Fruit fly (Drosophila melanogaster) whole organism, wandering third instar larva: Measurements from ENCODE around the gene kuk.

ENCODE experiments used
- Abd-B ChIP-seq: fragments of >200 bp; optimal IDR thresholded peaks from 2 replicates; lab custom pipeline; 2017; ENCODE audit warnings: missing biosample characterization, missing genetic modification characterization
- CG32264 ChIP-seq: fragments of 200-800 bp; sonication (Bioruptor generic); optimal IDR thresholded peaks from 2 replicates; lab custom pipeline; 2016; ENCODE audit warnings: missing biosample characterization, missing genetic modification characterization
- CG9705 ChIP-seq: fragments of 200-800 bp; sonication (Bioruptor generic); optimal IDR thresholded peaks from 2 replicates; lab custom pipeline; 2018; ENCODE audit warnings: missing biosample characterization, mild to moderate bottlenecking, missing genetic modification characterization
- CrebA ChIP-seq: fragments of 200-800 bp; sonication (Bioruptor generic); optimal IDR thresholded peaks from 2 replicates; lab custom pipeline; 2016; ENCODE audit warnings: missing biosample characterization, mild to moderate bottlenecking, missing genetic modification characterization, borderline replicate concordance
- Dfd ChIP-seq: fragments of >200 bp; optimal IDR thresholded peaks from 2 replicates; lab custom pipeline; 2017; ENCODE audit warnings: missing biosample characterization, missing genetic modification characterization
- Dif ChIP-seq: fragments of 200-275, 200-300 bp; sonication (Bioruptor generic); optimal IDR thresholded peaks from 2 replicates; lab custom pipeline; 2018; ENCODE audit warnings: missing biosample characterization, missing genetic modification characterization; ENCODE audit not compliant: partially characterized antibody
- GATAd ChIP-seq: sonication (Bioruptor generic); optimal IDR thresholded peaks from 2 replicates; lab custom pipeline; 2016; ENCODE audit warnings: missing biosample characterization, missing genetic modification characterization
- HLH106 ChIP-seq: fragments of 200-800 bp; optimal IDR thresholded peaks from 3 replicates; lab custom pipeline; 2019; ENCODE audit warnings: missing biosample characterization, mild to moderate bottlenecking, missing genetic modification characterization, moderate library complexity
- Hnf4 ChIP-seq: fragments of 200-800 bp; sonication (Bioruptor generic); optimal IDR thresholded peaks from 2 replicates; lab custom pipeline; 2016; ENCODE audit warnings: missing biosample characterization, mild to moderate bottlenecking, missing genetic modification characterization
- Hr78 ChIP-seq: fragments of >200 bp; optimal IDR thresholded peaks from 2 replicates; lab custom pipeline; 2017; ENCODE audit warnings: missing biosample characterization, missing genetic modification characterization
- Hr83 ChIP-seq: fragments of 200-300 bp; sonication (Bioruptor generic); optimal IDR thresholded peaks from 2 replicates; lab custom pipeline; 2016; ENCODE audit warnings: missing biosample characterization, mild to moderate bottlenecking, missing genetic modification characterization, moderate library complexity; ENCODE audit not compliant: poor library complexity, severe bottlenecking
- Jra ChIP-seq: sonication (Bioruptor generic); optimal IDR thresholded peaks from 2 replicates; lab custom pipeline; 2016; ENCODE audit warnings: missing biosample characterization, missing genetic modification characterization
- Mio ChIP-seq: sonication (Bioruptor generic); optimal IDR thresholded peaks from 2 replicates; lab custom pipeline; 2016; ENCODE audit warnings: missing biosample characterization, missing genetic modification characterization
- Myc ChIP-seq: fragments of >200 bp; optimal IDR thresholded peaks from 2 replicates; lab custom pipeline; 2017
- N ChIP-seq: fragments of >200 bp; optimal IDR thresholded peaks from 2 replicates; lab custom pipeline; 2018; ENCODE audit warnings: missing biosample characterization, missing external identifiers, missing genetic modification characterization
- OdsH ChIP-seq: fragments of 200-800 bp; sonication (Bioruptor generic); optimal IDR thresholded peaks from 2 replicates; lab custom pipeline; 2016; ENCODE audit warnings: missing biosample characterization, mild to moderate bottlenecking, missing genetic modification characterization
- Rel ChIP-seq, 2 experiments: fragments of 200-800 bp; sonication (Bioruptor generic) in 1 of 2; optimal IDR thresholded peaks; 2 replicates in 1 of 2; 3 replicates in 1 of 2; lab custom pipeline; 2016 to 2019; ENCODE audit warnings: mild to moderate bottlenecking in 2 of 2, missing biosample characterization in 2 of 2, missing genetic modification characterization in 2 of 2, moderate library complexity in 1 of 2
- Sp1 ChIP-seq: fragments of 200-800 bp; sonication (Bioruptor generic); optimal IDR thresholded peaks from 3 replicates; lab custom pipeline; 2019; ENCODE audit warnings: missing biosample characterization, mild to moderate bottlenecking, missing genetic modification characterization, moderate library complexity
- Vsx2 ChIP-seq: fragments of 200-300, 225-300 bp; sonication (Bioruptor generic); optimal IDR thresholded peaks from 2 replicates; lab custom pipeline; 2018; ENCODE audit warnings: missing biosample characterization, missing genetic modification characterization; ENCODE audit not compliant: partially characterized antibody
- br ChIP-seq: fragments of 200-800 bp; sonication (Bioruptor generic); optimal IDR thresholded peaks from 2 replicates; lab custom pipeline; 2016; ENCODE audit warnings: missing biosample characterization, missing genetic modification characterization
- brk ChIP-seq: fragments of 200-800 bp; sonication (Bioruptor generic); optimal IDR thresholded peaks from 2 replicates; lab custom pipeline; 2016; ENCODE audit warnings: missing biosample characterization, mild to moderate bottlenecking, missing genetic modification characterization
- dl ChIP-seq, 2 experiments: fragments of 175-275, 200-275 bp in 1 of 2; fragments of 200-275 bp in 1 of 2; sonication (Bioruptor generic); optimal IDR thresholded peaks; lab custom pipeline; 2018; ENCODE audit warnings: mild to moderate bottlenecking in 2 of 2, missing biosample characterization in 2 of 2, missing genetic modification characterization in 2 of 2, moderate library complexity in 2 of 2; ENCODE audit not compliant: partially characterized antibody in 2 of 2, insufficient read depth in 1 of 2
- dmrt93B ChIP-seq: fragments of 200-800 bp; sonication (Bioruptor generic); optimal IDR thresholded peaks from 2 replicates; lab custom pipeline; 2018; ENCODE audit warnings: missing biosample characterization, mild to moderate bottlenecking, missing genetic modification characterization
- dsf ChIP-seq: sonication (Bioruptor generic); optimal IDR thresholded peaks from 2 replicates; lab custom pipeline; 2016; ENCODE audit warnings: missing biosample characterization, missing genetic modification characterization, borderline replicate concordance
- ey ChIP-seq: fragments of 200-800 bp; sonication (Bioruptor generic); optimal IDR thresholded peaks from 2 replicates; lab custom pipeline; 2016; ENCODE audit warnings: missing biosample characterization, missing genetic modification characterization
- foxo ChIP-seq, 2 experiments: fragments of 200-800 bp; sonication (Bioruptor generic); optimal IDR thresholded peaks; 2 replicates in 1 of 2; 3 replicates in 1 of 2; lab custom pipeline; 2016 to 2017; ENCODE audit warnings: missing biosample characterization in 2 of 2, missing genetic modification characterization in 2 of 2
- fru ChIP-seq: fragments of 200-800 bp; sonication (Bioruptor generic); optimal IDR thresholded peaks from 3 replicates; lab custom pipeline; 2016; ENCODE audit warnings: missing biosample characterization, mild to moderate bottlenecking, missing genetic modification characterization
- h ChIP-seq: fragments of 200-800 bp; sonication (Bioruptor generic); optimal IDR thresholded peaks from 3 replicates; lab custom pipeline; 2016; ENCODE audit warnings: missing biosample characterization, mild to moderate bottlenecking, missing genetic modification characterization
- jim ChIP-seq: fragments of 175-275, 200-325 bp; sonication (Bioruptor generic); optimal IDR thresholded peaks from 2 replicates; lab custom pipeline; 2016; ENCODE audit warnings: missing biosample characterization, mild to moderate bottlenecking, missing genetic modification characterization
- lola ChIP-seq: fragments of >200 bp; optimal IDR thresholded peaks from 2 replicates; lab custom pipeline; 2017; ENCODE audit warnings: missing biosample characterization, missing genetic modification characterization
- pan ChIP-seq: fragments of >200 bp; optimal IDR thresholded peaks from 2 replicates; lab custom pipeline; 2017
- psq ChIP-seq: fragments of 200-800 bp; sonication (Bioruptor generic); optimal IDR thresholded peaks from 3 replicates; lab custom pipeline; 2017; ENCODE audit warnings: missing biosample characterization, mild to moderate bottlenecking, missing genetic modification characterization, moderate library complexity
- rgr ChIP-seq: fragments of 200-800 bp; sonication (Bioruptor generic); optimal IDR thresholded peaks from 3 replicates; lab custom pipeline; 2016; ENCODE audit warnings: missing biosample characterization, mild to moderate bottlenecking, missing genetic modification characterization
- sage ChIP-seq: fragments of 200-800 bp; sonication (Bioruptor generic); optimal IDR thresholded peaks from 2 replicates; lab custom pipeline; 2016; ENCODE audit warnings: missing biosample characterization, mild to moderate bottlenecking, missing genetic modification characterization
- sv ChIP-seq: fragments of 200-800 bp; sonication (Bioruptor generic); optimal IDR thresholded peaks from 3 replicates; lab custom pipeline; 2016; ENCODE audit warnings: missing biosample characterization, missing genetic modification characterization
- tai ChIP-seq: sonication (Bioruptor generic); optimal IDR thresholded peaks from 2 replicates; lab custom pipeline; 2016; ENCODE audit warnings: missing biosample characterization, missing genetic modification characterization
- usp ChIP-seq: fragments of >200 bp; optimal IDR thresholded peaks from 2 replicates; lab custom pipeline; 2017; ENCODE audit warnings: missing biosample characterization, missing genetic modification characterization
- woc ChIP-seq: sonication (Bioruptor generic); optimal IDR thresholded peaks from 2 replicates; lab custom pipeline; 2016; ENCODE audit warnings: missing biosample characterization, mild to moderate bottlenecking, missing genetic modification characterization

The kuk gene

dm6 chr3R:17063763-17064162 lies 16.3 kb upstream of the kuk start:
- no peak for TF ChIP-seq pan (lab: Kevin White, UChicago)
- TF ChIP-seq woc (GFP tag; lab: Kevin White, UChicago), result no peak
- TF ChIP-seq GATAd (GFP tag; lab: Kevin White, UChicago), result no peak

dm6 chr3R:17065018-17065784 lies 14.8 kb upstream of the kuk start:
- TF ChIP-seq h (peak; percentile 98), jim (peak; percentile 14), Sp1 (GFP tag; lab: Kevin White, UChicago) (peak; percentile 95), Jra (GFP tag; lab: Kevin White, UChicago) (peak; percentile 76), Hr83 (GFP tag; lab: Kevin White, UChicago) (peak; percentile 80), fru (GFP tag; lab: Kevin White, UChicago) (peak; percentile 98), dsf (GFP tag; lab: Kevin White, UChicago) (peak; percentile 73), Dfd (no peak), pan (lab: Kevin White, UChicago) (no peak), dl (GFP tag; optimal IDR thresholded peaks at IDR 0.05; lab: Kevin White, UChicago; ENCODE audit: insufficient read depth in 1 of 2, partially characterized antibody in 2 of 2) (peak; percentile 74 to 90), sv (GFP tag; lab: Kevin White, UChicago) (peak; percentile 90), Abd-B (no peak), OdsH (GFP tag; lab: Kevin White, UChicago) (peak; percentile 97), Hnf4 (GFP tag; lab: Kevin White, UChicago) (peak; percentile 91), lola (GFP tag; lab: Kevin White, UChicago) (no peak), ey (GFP tag; lab: Kevin White, UChicago) (peak; percentile 98), psq (peak; percentile 95), usp (GFP tag; lab: Kevin White, UChicago) (no peak), N (GFP tag; lab: Kevin White, UChicago) (no peak), rgr (GFP tag; lab: Kevin White, UChicago) (peak; percentile 95), woc (GFP tag; lab: Kevin White, UChicago) (peak; percentile 97), CG9705 (GFP tag; lab: Kevin White, UChicago) (peak; percentile 77), CG32264 (GFP tag; lab: Kevin White, UChicago) (peak; percentile 86), GATAd (GFP tag; lab: Kevin White, UChicago) (peak; percentile 46), Hr78 (no peak), Vsx2 (peak; percentile 62), dmrt93B (GFP tag; lab: Kevin White, UChicago) (peak; percentile 84), Myc (lab: Kevin White, UChicago) (no peak), Rel (GFP tag; optimal IDR thresholded peaks at IDR 0.05; lab: Kevin White, UChicago) (peak; percentile 92), Rel (tag; optimal IDR thresholded peaks at IDR 0.05; lab: Kevin White, UChicago) (peak; percentile 71), tai (GFP tag; lab: Kevin White, UChicago) (peak; percentile 82), CrebA (GFP tag; lab: Kevin White, UChicago) (no peak), Dif (peak; percentile 90), HLH106 (tag; lab: Kevin White, UChicago) (peak; percentile 94), Mio (peak; percentile 61), foxo (GFP tag; optimal IDR thresholded peaks at IDR 0.05; lab: Kevin White, UChicago) (peak; percentile 89 to 97), brk (GFP tag; lab: Kevin White, UChicago) (peak; percentile 96), br (GFP tag; lab: Kevin White, UChicago) (peak; percentile 98), sage (GFP tag; lab: Kevin White, UChicago) (peak; percentile 94)
- TF ChIP-seq, all 38 proteins: peak for 29
